Fruit fly (Drosophila melanogaster): ENCODE data around the gene Ccdc39.

Gene Ccdc39

dm6 chr3R:4811936-4812534 is 27.5 kb upstream of the Ccdc39 start, which contains the start of the genes Hus1-like and ctrip (continued):
- TF ChIP-seq mirr (GFP tag; optimal IDR thresholded peaks at IDR 0.05) (peak; percentile 17), vnd (GFP tag; IDR thresholded peaks at IDR 0.05; ENCODE audit: partially characterized antibody) (peak; percentile 60; the same call in 2 of the 3 replicates), Vsx1 (GFP tag; optimal IDR thresholded peaks at IDR 0.05) (no peak), D19A (tag; optimal IDR thresholded peaks at IDR 0.05) (peak; percentile 0), dmrt99B (tag; optimal IDR thresholded peaks at IDR 0.05) (peak; percentile 4), Fer1 (GFP tag; optimal IDR thresholded peaks at IDR 0.05) (peak; percentile 48), ci (GFP tag; IDR thresholded peaks at IDR 0.05) (0 out of 3 replicates have a peak, but pooled peaks have one; percentile 29), CG8290 (GFP tag; optimal IDR thresholded peaks at IDR 0.05) (no peak), CG8290 (tag; optimal IDR thresholded peaks at IDR 0.05) (peak in 1 of 2 experiments; percentile 60), CG17829 (tag; optimal IDR thresholded peaks at IDR 0.05) (peak; percentile 3), CG14965 (GFP tag; optimal IDR thresholded peaks at IDR 0.05; ENCODE audit: borderline replicate concordance) (no peak), lmd (GFP tag; IDR thresholded peaks at IDR 0.05) (0 out of 2 replicates have a peak, but pooled peaks have one; percentile 12), CG12104 (GFP tag; optimal IDR thresholded peaks at IDR 0.05) (no peak), schlank (tag; optimal IDR thresholded peaks at IDR 0.05) (no peak), TFAM (GFP tag; optimal IDR thresholded peaks at IDR 0.05) (no peak), HmgZ (tag; optimal IDR thresholded peaks at IDR 0.05) (peak; percentile 19), Elba2 (GFP tag; optimal IDR thresholded peaks at IDR 0.05) (peak; percentile 74), CG18599 (GFP tag; optimal IDR thresholded peaks at IDR 0.05) (peak; percentile 36), Asciz (GFP tag; optimal IDR thresholded peaks at IDR 0.05) (no peak), gsb (GFP tag; IDR thresholded peaks at IDR 0.05) (no peak), HmgD (GFP tag; optimal IDR thresholded peaks at IDR 0.05) (no peak), CG9797 (GFP tag; optimal IDR thresholded peaks at IDR 0.05) (peak; percentile 69), CG8765 (GFP tag; IDR thresholded peaks at IDR 0.05) (no peak), nerfin-2 (GFP tag; IDR thresholded peaks at IDR 0.05; ENCODE audit: partially characterized antibody) (peak; percentile 51), Dbx (GFP tag; IDR thresholded peaks at IDR 0.05) (peak; percentile 55; the same call in 2 of the 3 replicates), az2 (GFP tag; optimal IDR thresholded peaks at IDR 0.05) (peak; percentile 0), tna (GFP tag; IDR thresholded peaks at IDR 0.05; ENCODE audit: partially characterized antibody) (peak; percentile 54), cg (GFP tag; optimal IDR thresholded peaks at IDR 0.05) (no peak), CG1233 (GFP tag; optimal IDR thresholded peaks at IDR 0.05) (peak; percentile 2), CG9876 (GFP tag; optimal IDR thresholded peaks at IDR 0.05) (peak; percentile 7), btn (GFP tag; optimal IDR thresholded peaks at IDR 0.05) (no peak), wek (GFP tag; optimal IDR thresholded peaks at IDR 0.05) (peak; percentile 94), CG12236 (GFP tag; optimal IDR thresholded peaks at IDR 0.05) (no peak), CG11696 (GFP tag; IDR thresholded peaks at IDR 0.05) (no peak), BtbVII (GFP tag; optimal IDR thresholded peaks at IDR 0.05) (peak; percentile 7), CG6272 (GFP tag; IDR thresholded peaks at IDR 0.05) (peak; percentile 47; the same call in 1 of the 2 replicates), Dll (GFP tag; IDR thresholded peaks at IDR 0.05; ENCODE audit: partially characterized antibody) (peak; percentile 61; the same call in 2 of the 4 replicates), CG1603 (tag; optimal IDR thresholded peaks at IDR 0.05) (peak; percentile 72), wdn (GFP tag; IDR thresholded peaks at IDR 0.05) (no peak), Deaf1 (tag; optimal IDR thresholded peaks at IDR 0.05) (peak; percentile 42), CTCF (GFP tag; optimal IDR thresholded peaks at IDR 0.05) (no peak), pan (optimal IDR thresholded peaks at IDR 0.05) (no peak), pan (GFP tag; optimal IDR thresholded peaks at IDR 0.05 in 1 of 2, IDR thresholded peaks at IDR 0.05 in 1 of 2) (peak in 1 of 2 experiments; percentile 33), repo (GFP tag; optimal IDR thresholded peaks at IDR 0.05) (no peak), CG7839 (tag; optimal IDR thresholded peaks at IDR 0.05) (peak; percentile 3), Bdp1 (GFP tag; optimal IDR thresholded peaks at IDR 0.05) (no peak), sens-2 (GFP tag; IDR thresholded peaks at IDR 0.05) (no peak), slbo (GFP tag; IDR thresholded peaks at IDR 0.05) (0 out of 2 replicates have a peak, but pooled peaks have one; percentile 36), D (optimal IDR thresholded peaks at IDR 0.05) (no peak), D (GFP tag; optimal IDR thresholded peaks at IDR 0.05) (no peak), CG2712 (tag; optimal IDR thresholded peaks at IDR 0.05) (peak; percentile 48)
